Fruit fly (Drosophila melanogaster): Measurements from ENCODE around the gene PIG-U.

dm6 chr2L:8514748-8515147 lies at the start of gene PIG-U, which contains the start of gene CG13097:
- TF ChIP-seq CG8478 (optimal IDR thresholded peaks at IDR 0.05) (no peak), psq (optimal IDR thresholded peaks at IDR 0.05) (no peak), pan (optimal IDR thresholded peaks at IDR 0.05) (no peak)
